Fruit fly (Drosophila melanogaster): ENCODE results near the gene Mur29B.

Gene Mur29B

DNA sequence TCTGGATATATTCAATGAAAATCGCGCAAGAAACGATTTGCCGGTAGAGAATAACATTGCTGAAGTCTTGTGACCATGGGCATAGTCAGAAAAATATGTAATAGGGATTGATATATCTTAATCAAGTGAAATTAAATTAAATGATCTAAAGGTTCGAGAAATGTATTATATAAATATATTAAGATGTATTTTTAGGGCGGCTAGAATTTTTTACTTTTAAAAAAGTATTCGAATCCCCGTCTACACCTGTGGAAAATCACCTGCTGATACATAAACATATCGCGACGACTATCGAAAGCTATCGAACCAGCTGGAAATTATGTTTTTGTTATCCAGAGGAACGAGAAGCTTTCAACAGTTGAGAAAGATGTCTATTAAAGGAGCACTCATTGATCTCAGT is 24.7 kb downstream of the Mur29B start, which contains the start of the genes CG13390 and CG17294 (continued):
- TF ChIP-seq Bdp1 (GFP tag; optimal IDR thresholded peaks at IDR 0.05) (peak; percentile 88), dmrt11E (tag; optimal IDR thresholded peaks at IDR 0.05) (peak; percentile 99), al (GFP tag; IDR thresholded peaks at IDR 0.05) (peak; percentile 100), sim (GFP tag; IDR thresholded peaks at IDR 0.05) (peak; percentile 99), CG3281 (GFP tag; optimal IDR thresholded peaks at IDR 0.05) (peak; percentile 100), CG12391 (tag; optimal IDR thresholded peaks at IDR 0.05) (peak; percentile 100), sisA (GFP tag; IDR thresholded peaks at IDR 0.05) (peak; percentile 100), ash1 (GFP tag; optimal IDR thresholded peaks at IDR 0.05) (peak; percentile 98), CG11696 (GFP tag; IDR thresholded peaks at IDR 0.05) (peak; percentile 98), CG2875 (GFP tag; optimal IDR thresholded peaks at IDR 0.05) (peak; percentile 98), CG30403 (GFP tag; optimal IDR thresholded peaks at IDR 0.05) (peak; percentile 99), Side (GFP tag; optimal IDR thresholded peaks at IDR 0.05) (peak; percentile 93), CkIIα-i1 (GFP tag; IDR thresholded peaks at IDR 0.05) (peak; percentile 98), ewg (GFP tag; optimal IDR thresholded peaks at IDR 0.05) (peak; percentile 98), CG11085 (GFP tag; IDR thresholded peaks at IDR 0.05) (peak; percentile 100), CG34224 (GFP tag; IDR thresholded peaks at IDR 0.05; ENCODE audit: partially characterized antibody) (peak; percentile 92), HLH4C (GFP tag; IDR thresholded peaks at IDR 0.05; ENCODE audit: partially characterized antibody) (peak; percentile 76), tgo (GFP tag; IDR thresholded peaks at IDR 0.05) (peak; percentile 100), CG1647 (GFP tag; optimal IDR thresholded peaks at IDR 0.05) (peak; percentile 95), Lim3 (GFP tag; IDR thresholded peaks at IDR 0.05) (peak; percentile 98), Asciz (GFP tag; optimal IDR thresholded peaks at IDR 0.05) (peak; percentile 99), CG10654 (GFP tag; optimal IDR thresholded peaks at IDR 0.05) (peak; percentile 99), CG18599 (GFP tag; optimal IDR thresholded peaks at IDR 0.05) (peak; percentile 100), pfk (GFP tag; optimal IDR thresholded peaks at IDR 0.05) (peak; percentile 79), CG13624 (GFP tag; optimal IDR thresholded peaks at IDR 0.05) (peak; percentile 97), unc-4 (GFP tag; IDR thresholded peaks at IDR 0.05; ENCODE audit: partially characterized antibody) (peak; percentile 88), her (GFP tag; optimal IDR thresholded peaks at IDR 0.05) (peak; percentile 82), CG3838 (GFP tag; optimal IDR thresholded peaks at IDR 0.05) (peak; percentile 96), sima (GFP tag; optimal IDR thresholded peaks at IDR 0.05) (peak; percentile 89), Atf3 (GFP tag; optimal IDR thresholded peaks at IDR 0.05) (peak; percentile 92), z (GFP tag; IDR thresholded peaks at IDR 0.05) (peak; percentile 84), CG17361 (GFP tag; IDR thresholded peaks at IDR 0.05) (peak; percentile 100), otp (GFP tag; IDR thresholded peaks at IDR 0.05) (peak; percentile 99), ATbp (GFP tag; optimal IDR thresholded peaks at IDR 0.05) (peak; percentile 98), CG12942 (GFP tag; optimal IDR thresholded peaks at IDR 0.05) (peak; percentile 99), CG7786 (GFP tag; optimal IDR thresholded peaks at IDR 0.05) (peak; percentile 91), Fer2 (tag; optimal IDR thresholded peaks at IDR 0.05) (peak; percentile 100), cas (GFP tag; IDR thresholded peaks at IDR 0.05) (peak; percentile 99), Dip2 (GFP tag; IDR thresholded peaks at IDR 0.05) (peak; percentile 79), en (GFP tag; optimal IDR thresholded peaks at IDR 0.05) (peak; percentile 79), pum (GFP tag; optimal IDR thresholded peaks at IDR 0.05) (peak; percentile 92), CG13894 (tag; optimal IDR thresholded peaks at IDR 0.05) (peak; percentile 100), cad (GFP tag; optimal IDR thresholded peaks at IDR 0.05) (no peak), D (optimal IDR thresholded peaks at IDR 0.05) (no peak), D (GFP tag; optimal IDR thresholded peaks at IDR 0.05) (peak; percentile 99), Taf1 (GFP tag; IDR thresholded peaks at IDR 0.05) (peak; percentile 99), CG6689 (GFP tag; IDR thresholded peaks at IDR 0.05) (peak; percentile 99), Ravus (GFP tag; IDR thresholded peaks at IDR 0.05) (peak; percentile 99), CG1792 (GFP tag; optimal IDR thresholded peaks at IDR 0.05) (peak; percentile 77), slbo (GFP tag; IDR thresholded peaks at IDR 0.05) (peak; percentile 100), pb (GFP tag; optimal IDR thresholded peaks at IDR 0.05) (peak; percentile 69), crol (GFP tag; IDR thresholded peaks at IDR 0.05) (peak; percentile 92)
